Fruit fly (Drosophila melanogaster) whole organism, adult: ENCODE measurements around the gene AGO2.
A peak's percentile ranks its signal among the peaks of the same experiment; 100 is the strongest.

Experiments used
- CG1620 ChIP-seq: fragments of 200-800 bp; sonication (Bioruptor generic); optimal IDR thresholded peaks from 2 replicates; lab custom pipeline; 2016; ENCODE audit warnings: missing biosample characterization, missing genetic modification characterization
- CG33017 ChIP-seq: fragments of 200-800 bp; sonication (Bioruptor generic); optimal IDR thresholded peaks from 2 replicates; lab custom pipeline; 2018; ENCODE audit warnings: missing biosample characterization, mild to moderate bottlenecking, missing genetic modification characterization, moderate library complexity
- CG5204 ChIP-seq: fragments of 200-800 bp; sonication (Bioruptor generic); optimal IDR thresholded peaks from 2 replicates; lab custom pipeline; 2016; ENCODE audit warnings: missing biosample characterization, missing genetic modification characterization
- CG7101 ChIP-seq: fragments of 200-800 bp; sonication (Bioruptor generic); optimal IDR thresholded peaks from 2 replicates; lab custom pipeline; 2018; ENCODE audit warnings: missing biosample characterization, mild to moderate bottlenecking, missing genetic modification characterization, moderate library complexity
- Crg-1 ChIP-seq: fragments of 200-800 bp; sonication (Bioruptor generic); optimal IDR thresholded peaks from 2 replicates; lab custom pipeline; 2016; ENCODE audit warnings: missing biosample characterization, missing genetic modification characterization
- Hr96 ChIP-seq: fragments of 200-800 bp; sonication (Bioruptor generic); optimal IDR thresholded peaks from 2 replicates; lab custom pipeline; 2016; ENCODE audit warnings: missing biosample characterization, missing genetic modification characterization
- Mnt ChIP-seq: fragments of 200-800 bp; sonication (Bioruptor generic); optimal IDR thresholded peaks from 2 replicates; lab custom pipeline; 2016; ENCODE audit warnings: missing biosample characterization, mild to moderate bottlenecking, missing genetic modification characterization
- cic ChIP-seq: fragments of 200-800 bp; sonication (Bioruptor generic); optimal IDR thresholded peaks from 2 replicates; lab custom pipeline; 2017; ENCODE audit warnings: missing biosample characterization, mild to moderate bottlenecking, missing genetic modification characterization, moderate library complexity
- cnc ChIP-seq, 2 experiments: fragments of >200 bp; optimal IDR thresholded peaks; 2 replicates each; lab custom pipeline; 2017
- kay ChIP-seq: fragments of 200-800 bp; sonication (Bioruptor generic); peaks from one replicate; lab custom pipeline; 2016; ENCODE audit warnings: missing biosample characterization, missing genetic modification characterization, borderline replicate concordance
- ovo ChIP-seq: fragments of 200-800 bp; sonication (Bioruptor generic); optimal IDR thresholded peaks from 2 replicates; lab custom pipeline; 2016; ENCODE audit warnings: missing biosample characterization, missing genetic modification characterization
- pad ChIP-seq: fragments of 200-800 bp; sonication (Bioruptor generic); optimal IDR thresholded peaks from 3 replicates; lab custom pipeline; 2017; ENCODE audit warnings: missing biosample characterization, missing genetic modification characterization, mild to moderate bottlenecking, moderate library complexity, missing genetic modification reagents
- tj ChIP-seq: fragments of 200-800 bp; sonication (Bioruptor generic); optimal IDR thresholded peaks from 3 replicates; lab custom pipeline; 2017; ENCODE audit warnings: missing biosample characterization, mild to moderate bottlenecking, missing genetic modification characterization, moderate library complexity
- toe ChIP-seq: fragments of 200-800 bp; sonication (Bioruptor generic); optimal IDR thresholded peaks from 2 replicates; lab custom pipeline; 2016; ENCODE audit warnings: missing biosample characterization, missing genetic modification characterization

- TF ChIP-seq CG5204 (GFP tag; lab: Kevin White, UChicago) (no peak), CG7101 (tag; lab: Kevin White, UChicago) (no peak), toe (GFP tag; lab: Kevin White, UChicago) (no peak), ovo (no peak), cnc (optimal IDR thresholded peaks at IDR 0.05; lab: Kevin White, UChicago) (no peak), pad (GFP tag; lab: Kevin White, UChicago) (no peak), Crg-1 (GFP tag; lab: Kevin White, UChicago) (no peak), CG1620 (GFP tag; lab: Kevin White, UChicago) (no peak), tj (GFP tag; lab: Kevin White, UChicago) (no peak), Mnt (GFP tag; lab: Kevin White, UChicago) (no peak), cic (no peak), kay (GFP tag; lab: Kevin White, UChicago) (peak; percentile 38), Hr96 (GFP tag; lab: Kevin White, UChicago) (no peak), CG33017 (tag; lab: Kevin White, UChicago) (no peak)
Observed at dm6 chr3L:15536550-15536949, 17.4 kb upstream of the AGO2 start.
